Worm (Caenorhabditis elegans): ENCODE results near the gene ubc-8.

ubc-8 gene

DNA sequence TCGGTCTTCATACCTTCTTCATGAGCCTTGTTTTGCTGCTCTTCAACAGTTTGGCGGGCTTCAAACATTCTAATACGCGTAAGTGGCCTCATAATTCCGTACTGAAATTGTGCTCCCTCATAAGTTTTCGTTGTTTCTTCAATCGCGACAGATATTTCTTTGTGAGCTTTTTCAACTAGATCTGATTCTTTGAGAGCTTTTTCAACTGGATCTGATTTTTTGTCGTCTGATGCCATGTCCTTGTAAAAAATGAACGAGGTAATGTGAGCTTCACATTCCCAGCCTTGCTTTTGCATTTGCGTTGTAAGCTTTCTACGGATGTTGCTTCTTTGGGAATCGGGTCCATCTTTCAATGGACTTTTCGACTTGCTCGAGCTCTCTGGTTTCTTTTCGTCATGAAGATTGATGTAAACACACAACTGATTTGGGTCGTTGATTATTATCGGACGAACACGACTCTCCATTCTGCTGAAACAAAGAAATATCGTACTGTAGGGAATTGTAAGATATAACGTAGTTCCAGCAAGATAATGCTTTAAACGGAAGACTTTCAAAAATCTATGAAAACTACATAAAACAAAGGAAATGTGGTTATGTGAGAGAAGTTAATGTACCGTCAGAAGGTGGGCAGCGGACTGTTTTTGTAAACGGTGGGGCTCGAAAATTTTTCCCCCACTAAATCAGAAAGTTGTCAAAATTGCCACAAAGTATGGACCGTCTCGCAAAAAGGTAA lies 3.3 kb upstream of the ubc-8 start, which contains the start of gene Y94H6A.10:
Y94H6A.10 (minus strand) TSS at position 464 of the 733 bp plus-strand sequence.
- TF ChIP-seq syd-9 (tag; optimal IDR thresholded peaks at IDR 0.05): no peak
- TF ChIP-seq fax-1 (tag; optimal IDR thresholded peaks at IDR 0.05): no peak
- no peak for TF ChIP-seq ceh-48 (tag; optimal IDR thresholded peaks at IDR 0.05)
- TF ChIP-seq hlh-15 (tag; optimal IDR thresholded peaks at IDR 0.05): no peak
- TF ChIP-seq elt-4 (tag; optimal IDR thresholded peaks at IDR 0.05): no peak

DNA sequence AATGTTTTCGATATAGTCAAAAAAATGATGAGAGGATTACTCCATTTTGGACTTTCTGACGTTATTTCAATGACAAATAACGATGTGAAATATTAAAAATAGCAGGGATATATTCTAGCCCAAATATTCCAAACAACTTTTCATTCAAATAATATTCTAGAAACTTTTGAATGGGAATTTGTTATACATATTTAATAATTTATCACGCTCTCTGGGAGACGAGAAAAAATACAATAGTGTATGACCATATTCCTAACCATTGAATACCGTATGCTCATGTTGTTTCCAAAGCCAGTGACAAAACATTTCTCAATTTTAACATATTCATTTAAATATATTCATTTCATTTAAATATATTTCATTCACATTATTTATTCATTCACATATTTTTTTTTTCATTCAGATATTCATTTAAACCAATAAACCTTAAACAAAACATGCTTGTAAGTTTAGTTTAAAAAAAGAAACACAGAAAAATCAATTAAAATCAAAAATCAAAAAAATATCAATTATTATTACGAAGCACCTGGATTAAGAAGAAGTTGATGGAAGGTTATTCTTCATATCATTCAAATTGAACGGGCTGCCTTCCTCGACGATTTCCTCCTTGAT lies 2.7 kb upstream of the ubc-8 start:
- TF ChIP-seq C08G9.2 (tag; optimal IDR thresholded peaks at IDR 0.05): no peak

DNA sequence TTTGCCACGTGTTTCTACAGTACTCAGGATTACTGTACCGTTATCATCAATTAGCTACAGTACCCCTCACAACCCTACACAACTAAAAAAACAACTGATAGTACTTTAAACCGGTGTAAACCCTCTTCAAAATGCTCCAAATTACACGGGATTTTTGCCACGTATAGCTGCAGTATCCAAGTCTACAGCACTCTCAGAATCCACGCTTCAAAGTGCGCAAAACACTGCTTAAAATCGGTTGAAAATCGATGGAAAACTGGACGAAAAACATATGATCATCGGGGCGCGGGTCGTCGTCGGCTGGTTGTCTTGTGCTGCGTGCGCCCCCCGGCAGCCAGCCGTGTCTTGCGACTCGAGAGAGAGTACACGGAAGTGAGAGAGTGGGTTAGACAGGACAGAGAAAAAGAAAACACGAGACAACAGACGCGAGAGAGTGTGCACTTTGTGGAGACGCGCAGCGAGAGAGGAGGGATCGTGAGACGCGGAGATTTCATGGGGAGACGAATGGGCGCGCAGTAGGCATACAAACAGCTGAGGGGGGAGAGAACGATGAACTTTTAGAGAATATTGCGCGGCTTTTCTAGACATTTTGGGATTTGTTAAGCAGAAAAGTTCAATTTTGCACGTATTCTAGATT lies 1.4 kb upstream of the ubc-8 start:
- TF ChIP-seq mec-3 (tag; optimal IDR thresholded peaks at IDR 0.05; ENCODE audit: borderline replicate concordance) (no peak), pha-4 (tag; optimal IDR thresholded peaks at IDR 0.05) (no peak), C08G9.2 (tag; optimal IDR thresholded peaks at IDR 0.05) (peak; percentile 21), pros-1 (tag; optimal IDR thresholded peaks at IDR 0.05) (peak; percentile 51), fkh-6 (tag; optimal IDR thresholded peaks at IDR 0.05) (no peak), ceh-34 (tag; optimal IDR thresholded peaks at IDR 0.05) (peak; percentile 52), nfya-1 (tag; optimal IDR thresholded peaks at IDR 0.05) (peak; percentile 89), ceh-22 (tag; optimal IDR thresholded peaks at IDR 0.05) (no peak), hlh-8 (tag; optimal IDR thresholded peaks at IDR 0.05) (peak; percentile 24), elt-2 (tag; optimal IDR thresholded peaks at IDR 0.05) (no peak), ahr-1 (tag; optimal IDR thresholded peaks at IDR 0.05) (no peak), ceh-6 (GFP tag; optimal IDR thresholded peaks at IDR 0.05) (no peak), tbx-7 (tag; optimal IDR thresholded peaks at IDR 0.05) (no peak), unc-86 (tag; optimal IDR thresholded peaks at IDR 0.05) (no peak), odd-2 (tag; optimal IDR thresholded peaks at IDR 0.05) (no peak), elt-4 (tag; optimal IDR thresholded peaks at IDR 0.05) (no peak), T23F11.4 (GFP tag; optimal IDR thresholded peaks at IDR 0.05) (no peak), K02D7.2 (tag; optimal IDR thresholded peaks at IDR 0.05) (no peak), Y22D7AL.16 (tag; optimal IDR thresholded peaks at IDR 0.05) (no peak), ets-4 (tag; optimal IDR thresholded peaks at IDR 0.05) (peak; percentile 9), hlh-15 (tag; optimal IDR thresholded peaks at IDR 0.05) (no peak), sdc-2 (tag; optimal IDR thresholded peaks at IDR 0.05) (peak; percentile 24), K09A11.1 (tag; optimal IDR thresholded peaks at IDR 0.05; ENCODE audit: insufficient read depth) (no peak), pat-9 (tag; optimal IDR thresholded peaks at IDR 0.05) (no peak), dve-1 (tag; optimal IDR thresholded peaks at IDR 0.05) (peak; percentile 10), zip-5 (tag; optimal IDR thresholded peaks at IDR 0.05) (no peak), ceh-2 (tag; optimal IDR thresholded peaks at IDR 0.05) (peak; percentile 38), ceh-14 (tag; optimal IDR thresholded peaks at IDR 0.05) (peak; percentile 16), hlh-6 (tag; optimal IDR thresholded peaks at IDR 0.05) (peak; percentile 42), ceh-31 (tag; optimal IDR thresholded peaks at IDR 0.05) (peak; percentile 80), npax-4 (tag; optimal IDR thresholded peaks at IDR 0.05) (no peak), pha-2 (tag; optimal IDR thresholded peaks at IDR 0.05) (no peak), fkh-10 (GFP tag; optimal IDR thresholded peaks at IDR 0.05) (no peak), ztf-16 (tag; optimal IDR thresholded peaks at IDR 0.05) (no peak), lin-11 (tag; optimal IDR thresholded peaks at IDR 0.05) (no peak), ceh-30 (tag; optimal IDR thresholded peaks at IDR 0.05) (no peak), hlh-30 (tag; optimal IDR thresholded peaks at IDR 0.05; ENCODE audit: insufficient read depth) (peak; percentile 99), ama-1 (optimal IDR thresholded peaks at IDR 0.05) (no peak), dmd-4 (tag; optimal IDR thresholded peaks at IDR 0.05; ENCODE audit: borderline replicate concordance) (no peak), che-1 (tag; optimal IDR thresholded peaks at IDR 0.05) (no peak), hlh-13 (GFP tag; optimal IDR thresholded peaks at IDR 0.05) (no peak), sox-4 (tag; optimal IDR thresholded peaks at IDR 0.05) (no peak), eyg-1 (tag; optimal IDR thresholded peaks at IDR 0.05) (no peak)
